Worm (Caenorhabditis elegans) whole organism, L4 larva: Measurements from ENCODE around the gene H35N09.1.
A peak's percentile ranks its signal among the peaks of the same experiment; 100 is the strongest.

ENCODE experiments used
- F10B5.3 ChIP-seq: sonication (generic microtip); optimal IDR thresholded peaks from 2 replicates; lab custom pipeline; 2016; ENCODE audit warnings: mild to moderate bottlenecking, missing genetic modification characterization, missing compliant biosample characterization
- F26F4.8 ChIP-seq: fragments of 200-800 bp; sonication (Bioruptor generic); conservative IDR thresholded peaks from 2 replicates; pipeline ENCODE4 v1.3.6; 2022; ENCODE audit warnings: missing genetic modification characterization, missing compliant biosample characterization
- F37D6.2 ChIP-seq: sonication (generic microtip); optimal IDR thresholded peaks from 2 replicates; lab custom pipeline; 2016; ENCODE audit warnings: mild to moderate bottlenecking, missing genetic modification characterization, missing compliant biosample characterization
- T20F7.1 ChIP-seq: fragments of 200-800 bp; sonication (Bioruptor generic); optimal IDR thresholded peaks from 2 replicates; lab custom pipeline; 2018; ENCODE audit warnings: mild to moderate bottlenecking, missing genetic modification characterization, missing compliant biosample characterization
- Y105C5A.15 ChIP-seq: fragments of 200-800 bp; sonication (Bioruptor generic); IDR thresholded peaks from 2 replicates; pipeline ENCODE4 v1.3.6; 2022; ENCODE audit warnings: missing genetic modification characterization, missing compliant biosample characterization
- Y75B8A.6 ChIP-seq: fragments of 200-800 bp; sonication (Bioruptor generic); IDR thresholded peaks from 2 replicates; pipeline ENCODE4 v1.3.6; 2022; ENCODE audit warnings: missing genetic modification reagents, missing genetic modification characterization, missing compliant biosample characterization
- ZK337.2 ChIP-seq: fragments of 200-800 bp; sonication (Bioruptor generic); IDR thresholded peaks from 2 replicates; pipeline ENCODE4 v1.3.6; 2022; ENCODE audit warnings: missing genetic modification reagents, missing genetic modification characterization, missing compliant biosample characterization
- ZK546.5 ChIP-seq, 2 experiments: sonication (generic microtip); optimal IDR thresholded peaks; 2 replicates each; lab custom pipeline; 2017; ENCODE audit warnings: missing biosample characterization in 2 of 2, missing genetic modification characterization in 2 of 2
- aly-2 ChIP-seq: sonication (generic microtip); optimal IDR thresholded peaks from 2 replicates; lab custom pipeline; 2018; ENCODE audit warnings: missing biosample characterization, missing genetic modification characterization
- arid-1 ChIP-seq: fragments of 200-800 bp; sonication (Bioruptor generic); conservative IDR thresholded peaks from 2 replicates; pipeline ENCODE4 v1.3.6; 2022; ENCODE audit warnings: missing genetic modification reagents, missing genetic modification characterization, missing compliant biosample characterization
- attf-4 ChIP-seq: sonication (generic microtip); optimal IDR thresholded peaks from 3 replicates; lab custom pipeline; 2017; ENCODE audit warnings: missing biosample characterization, missing genetic modification characterization
- ceh-28 ChIP-seq: fragments of 150-350 bp; optimal IDR thresholded peaks from 2 replicates; lab custom pipeline; 2014; ENCODE audit warnings: missing biosample characterization, missing genetic modification reagents, missing genetic modification characterization
- ceh-32 ChIP-seq: sonication (generic microtip); optimal IDR thresholded peaks from 2 replicates; lab custom pipeline; 2016; ENCODE audit warnings: mild to moderate bottlenecking, missing genetic modification characterization, missing compliant biosample characterization; ENCODE audit not compliant: poor library complexity
- ceh-44 ChIP-seq: fragments of 200-800 bp; sonication (Bioruptor generic); IDR thresholded peaks from 2 replicates; pipeline ENCODE4 v1.3.6; 2022; ENCODE audit warnings: missing genetic modification reagents, missing genetic modification characterization, missing compliant biosample characterization
- ceh-62 ChIP-seq: sonication (generic microtip); optimal IDR thresholded peaks from 2 replicates; lab custom pipeline; 2017; ENCODE audit warnings: missing biosample characterization, missing genetic modification characterization
- ceh-82 ChIP-seq: sonication (generic microtip); optimal IDR thresholded peaks from 2 replicates; lab custom pipeline; 2017; ENCODE audit warnings: missing biosample characterization, missing genetic modification characterization
- ctbp-1 ChIP-seq: fragments of 200-800 bp; sonication (Bioruptor generic); IDR thresholded peaks from 2 replicates; pipeline ENCODE4 v1.3.6; 2022; ENCODE audit warnings: missing genetic modification reagents, missing genetic modification characterization, missing compliant biosample characterization
- daf-19 ChIP-seq: fragments of 200-800 bp; sonication (Bioruptor generic); conservative IDR thresholded peaks from 2 replicates; pipeline ENCODE4 v1.3.6; 2022; ENCODE audit warnings: missing genetic modification characterization, missing compliant biosample characterization
- dpl-1 ChIP-seq: fragments of 150-350 bp; optimal IDR thresholded peaks from 2 replicates; lab custom pipeline; 2014; ENCODE audit warnings: missing biosample characterization, missing genetic modification reagents, missing genetic modification characterization
- dve-1 ChIP-seq: sonication (generic microtip); optimal IDR thresholded peaks from 2 replicates; lab custom pipeline; 2017; ENCODE audit warnings: antibody characterized with exemption, mild to moderate bottlenecking, missing genetic modification characterization, missing compliant biosample characterization; ENCODE audit not compliant: insufficient read depth
- hif-1 ChIP-seq, 2 experiments: sonication (generic microtip); optimal IDR thresholded peaks; 2 replicates each; lab custom pipeline; 2016 to 2017; ENCODE audit warnings: missing compliant biosample characterization in 2 of 2, missing genetic modification characterization in 2 of 2, missing genetic modification reagents in 2 of 2, missing genotype in 2 of 2, mild to moderate bottlenecking in 1 of 2
- hmg-1.1 ChIP-seq: fragments of 200-800 bp; sonication (Bioruptor generic); IDR thresholded peaks from 2 replicates; pipeline ENCODE4 v1.3.6; 2022; ENCODE audit warnings: missing genetic modification reagents, missing genetic modification characterization, missing compliant biosample characterization
- jun-1 ChIP-seq: fragments of 150-350 bp; optimal IDR thresholded peaks from 2 replicates; lab custom pipeline; 2014; ENCODE audit warnings: missing biosample characterization, missing genetic modification reagents, missing genetic modification characterization
- lin-13 ChIP-seq: fragments of 150-350 bp; optimal IDR thresholded peaks from 2 replicates; lab custom pipeline; 2014; ENCODE audit warnings: missing biosample characterization, missing genetic modification reagents, missing genetic modification characterization
- lin-15B ChIP-seq: fragments of 150-350 bp; sonication (generic microtip); optimal IDR thresholded peaks from 3 replicates; lab custom pipeline; 2014; ENCODE audit warnings: missing biosample characterization, missing genetic modification characterization
- lin-39 ChIP-seq: fragments of 150-350 bp; optimal IDR thresholded peaks from 2 replicates; lab custom pipeline; 2014; ENCODE audit warnings: missing biosample characterization, missing genetic modification reagents, missing genetic modification characterization
- lsy-2 ChIP-seq, 2 experiments: fragments of 150-350 bp in 1 of 2; sonication (generic microtip) in 1 of 2; optimal IDR thresholded peaks; 2 replicates each; lab custom pipeline; 2014 to 2017; ENCODE audit warnings: missing biosample characterization in 2 of 2, missing genetic modification characterization in 2 of 2
- madf-9 ChIP-seq: fragments of 200-800 bp; sonication (Bioruptor generic); conservative IDR thresholded peaks from 2 replicates; pipeline ENCODE4 v1.3.6; 2022; ENCODE audit warnings: missing genetic modification reagents, missing genetic modification characterization, missing compliant biosample characterization
- mdl-1 ChIP-seq, 2 experiments: fragments of 150-350 bp in 1 of 2; sonication (generic microtip) in 1 of 2; optimal IDR thresholded peaks; 2 replicates each; lab custom pipeline; 2014 to 2017; ENCODE audit warnings: missing biosample characterization in 2 of 2, missing genetic modification characterization in 2 of 2
- mdt-29 ChIP-seq: fragments of 200-800 bp; sonication (Bioruptor generic); IDR thresholded peaks from 2 replicates; pipeline ENCODE4 v1.3.6; 2022; ENCODE audit warnings: missing genetic modification reagents, missing genetic modification characterization, missing compliant biosample characterization
- mep-1 ChIP-seq: fragments of 150-350 bp; sonication (generic microtip); optimal IDR thresholded peaks from 3 replicates; lab custom pipeline; 2014; ENCODE audit warnings: missing biosample characterization, missing genetic modification characterization
- nhr-11 ChIP-seq: fragments of 150-350 bp; optimal IDR thresholded peaks from 2 replicates; lab custom pipeline; 2014; ENCODE audit warnings: missing biosample characterization, missing genetic modification characterization
- nhr-111 ChIP-seq: fragments of 200-800 bp; sonication (Bioruptor generic); optimal IDR thresholded peaks from 2 replicates; lab custom pipeline; 2018; ENCODE audit warnings: mild to moderate bottlenecking, missing genetic modification characterization, missing compliant biosample characterization
- nhr-25 ChIP-seq: sonication (generic microtip); optimal IDR thresholded peaks from 2 replicates; lab custom pipeline; 2017; ENCODE audit warnings: missing genetic modification characterization, mild to moderate bottlenecking, missing compliant biosample characterization, antibody characterized with exemption, moderate library complexity, borderline replicate concordance; ENCODE audit not compliant: insufficient read depth
- nhr-28 ChIP-seq: fragments of 150-350 bp; optimal IDR thresholded peaks from 2 replicates; lab custom pipeline; 2014; ENCODE audit warnings: missing biosample characterization, missing genetic modification characterization
- nhr-48 ChIP-seq: sonication (generic microtip); optimal IDR thresholded peaks from 2 replicates; lab custom pipeline; 2016; ENCODE audit warnings: mild to moderate bottlenecking, missing genetic modification characterization, missing compliant biosample characterization
- nhr-6 ChIP-seq: fragments of 150-350 bp; optimal IDR thresholded peaks from 2 replicates; lab custom pipeline; 2014; ENCODE audit warnings: missing biosample characterization, missing genetic modification characterization
- nhr-76 ChIP-seq: fragments of 150-350 bp; optimal IDR thresholded peaks from 2 replicates; lab custom pipeline; 2014; ENCODE audit warnings: missing biosample characterization, missing genetic modification characterization
- nhr-77 ChIP-seq: fragments of 150-350 bp; optimal IDR thresholded peaks from 2 replicates; lab custom pipeline; 2014; ENCODE audit warnings: missing biosample characterization, missing genetic modification characterization
- pha-4 ChIP-seq, 2 experiments: fragments of 150-350 bp in 1 of 2; fragments of 200-800 bp in 1 of 2; sonication (Bioruptor generic) in 1 of 2; IDR thresholded peaks in 1 of 2; optimal IDR thresholded peaks in 1 of 2; 2 replicates each; pipeline versions ENCODE4 v1.3.6 to Lab custom; 2014 to 2022; ENCODE audit warnings: missing genetic modification characterization in 2 of 2, missing genetic modification reagents in 2 of 2, missing biosample characterization in 1 of 2, missing compliant biosample characterization in 1 of 2
- rbr-2 ChIP-seq: sonication (generic microtip); optimal IDR thresholded peaks from 2 replicates; lab custom pipeline; 2016; ENCODE audit warnings: missing genotype, missing genetic modification characterization, missing compliant biosample characterization
- set-16 ChIP-seq: fragments of 200-800 bp; sonication (Bioruptor generic); IDR thresholded peaks from 2 replicates; pipeline ENCODE4 v1.3.6; 2022; ENCODE audit warnings: missing genetic modification reagents, missing genetic modification characterization, missing compliant biosample characterization
- snpc-1.2 ChIP-seq: fragments of 200-800 bp; sonication (Bioruptor generic); IDR thresholded peaks from 2 replicates; pipeline ENCODE4 v1.3.6; 2022; ENCODE audit warnings: missing genetic modification reagents, missing genetic modification characterization, missing compliant biosample characterization
- snpc-4 ChIP-seq: fragments of 150-350 bp; optimal IDR thresholded peaks from 2 replicates; lab custom pipeline; 2014; ENCODE audit warnings: missing biosample characterization, missing genetic modification characterization
- tag-97 ChIP-seq: fragments of 200-800 bp; sonication (Bioruptor generic); IDR thresholded peaks from 2 replicates; pipeline ENCODE4 v1.3.6; 2022; ENCODE audit warnings: missing genetic modification characterization, missing compliant biosample characterization
- unc-130 ChIP-seq: sonication (generic microtip); optimal IDR thresholded peaks from 2 replicates; lab custom pipeline; 2016; ENCODE audit warnings: missing genetic modification reagents, missing genetic modification characterization, missing compliant biosample characterization
- unc-62 ChIP-seq, 3 experiments: fragments of 150-350 bp in 1 of 3; sonication (generic microtip); optimal IDR thresholded peaks in 2 of 3; peaks in 1 of 3; 1 replicate in 1 of 3; 2 replicates in 2 of 3; lab custom pipeline; 2014 to 2017; ENCODE audit warnings: missing biosample characterization in 3 of 3, missing genetic modification characterization in 3 of 3, missing genetic modification reagents in 3 of 3, missing genotype in 1 of 3
- zag-1 ChIP-seq: fragments of 150-350 bp; optimal IDR thresholded peaks from 2 replicates; lab custom pipeline; 2014; ENCODE audit warnings: missing biosample characterization, missing genetic modification characterization
- zfp-3 ChIP-seq: fragments of 200-800 bp; sonication (Bioruptor generic); conservative IDR thresholded peaks from 2 replicates; pipeline ENCODE4 v1.3.6; 2022; ENCODE audit warnings: missing genetic modification reagents, missing genetic modification characterization, missing compliant biosample characterization
- ztf-7 ChIP-seq: fragments of 150-350 bp; optimal IDR thresholded peaks from 2 replicates; lab custom pipeline; 2014; ENCODE audit warnings: missing biosample characterization, missing genetic modification characterization

The H35N09.1 gene

DNA sequence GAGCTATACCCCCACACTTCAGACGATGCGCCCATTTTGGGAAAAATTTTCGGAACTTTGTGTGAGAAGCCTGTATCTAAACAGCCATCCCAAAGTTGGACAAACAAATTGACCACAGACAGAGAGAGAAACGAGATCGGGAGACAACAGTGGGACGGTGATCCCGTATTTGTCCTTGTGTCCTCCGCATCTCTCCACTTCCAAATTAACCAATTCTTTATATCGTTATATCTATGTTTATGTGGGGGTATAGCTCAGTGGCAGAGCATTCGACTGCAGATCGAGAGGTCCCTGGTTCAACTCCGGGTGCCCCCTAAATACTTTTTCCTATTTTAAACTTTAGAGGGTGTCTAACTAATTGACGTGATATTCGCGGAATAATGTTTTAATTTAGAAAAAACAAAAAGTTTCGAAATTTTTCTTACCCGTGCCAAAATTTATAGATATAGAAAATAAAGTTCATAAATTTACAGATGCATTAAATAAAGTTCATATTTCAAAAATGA is 33.6 kb downstream of the H35N09.1 start (continued):
- TF ChIP-seq zag-1 (tag; lab: Kevin White, UChicago), result no peak
- no peak for TF ChIP-seq set-16 (GFP tag; lab: Robert Waterston, UW)
- TF ChIP-seq ceh-32, result peak; percentile 25
- TF ChIP-seq F26F4.8 (GFP tag; lab: Robert Waterston, UW), result peak; percentile 93
- peak; percentile 55; the same call in 1 of the 2 replicates for TF ChIP-seq ZK337.2 (GFP tag; lab: Robert Waterston, UW)
- no peak for TF ChIP-seq lin-39 (tag; lab: Kevin White, UChicago)
- peak; percentile 39; the same call in 1 of the 2 replicates for TF ChIP-seq hmg-1.1 (GFP tag; lab: Robert Waterston, UW)
- no peak for TF ChIP-seq ceh-28
- no peak for TF ChIP-seq jun-1
- no peak for TF ChIP-seq ZK546.5 (tag; optimal IDR thresholded peaks at IDR 0.05; lab: Kevin White, UChicago)
- no peak for TF ChIP-seq snpc-4 (tag; lab: Kevin White, UChicago)
- peak; percentile 71; the same call in 1 of the 2 replicates for TF ChIP-seq Y105C5A.15 (GFP tag; lab: Robert Waterston, UW)
- no peak for TF ChIP-seq nhr-111 (GFP tag; lab: Kevin White, UChicago)
- no peak for TF ChIP-seq Y75B8A.6
- TF ChIP-seq nhr-25 (tag; lab: Kevin White, UChicago), result no peak
- no peak for TF ChIP-seq T20F7.1 (GFP tag; lab: Kevin White, UChicago)
- TF ChIP-seq nhr-28 (tag; lab: Kevin White, UChicago), result no peak
- TF ChIP-seq mdl-1 (tag; optimal IDR thresholded peaks at IDR 0.05; lab: Kevin White, UChicago), result no peak
- no peak for TF ChIP-seq tag-97 (GFP tag; lab: Robert Waterston, UW)
- TF ChIP-seq lin-13, result no peak
- TF ChIP-seq ceh-44, result 0 out of 2 replicates have a peak, but pooled peaks have one; percentile 25
- peak; percentile 39 for TF ChIP-seq F10B5.3 (tag; lab: Kevin White, UChicago)
- peak; percentile 85 for TF ChIP-seq snpc-1.2 (GFP tag; lab: Robert Waterston, UW)
- TF ChIP-seq F37D6.2 (tag; lab: Kevin White, UChicago), result no peak
- no peak for TF ChIP-seq attf-4
- no peak; the same call in 1 of the 2 replicates for TF ChIP-seq madf-9 (GFP tag; lab: Robert Waterston, UW)
- no peak for TF ChIP-seq mep-1 (tag; lab: Kevin White, UChicago)
- no peak for TF ChIP-seq unc-130
- TF ChIP-seq arid-1, result peak; percentile 67
- no peak for TF ChIP-seq lsy-2 (tag; optimal IDR thresholded peaks at IDR 0.05; lab: Kevin White, UChicago)
- TF ChIP-seq rbr-2 (tag; lab: Kevin White, UChicago), result no peak
- no peak for TF ChIP-seq nhr-11 (tag; lab: Kevin White, UChicago)
- peak; percentile 43 for TF ChIP-seq nhr-48 (tag; lab: Kevin White, UChicago)
- TF ChIP-seq dve-1, result peak; percentile 31
- no peak for TF ChIP-seq nhr-76
- no peak; the same call in 1 of the 2 replicates for TF ChIP-seq zfp-3 (GFP tag; lab: Robert Waterston, UW)
- no peak for TF ChIP-seq aly-2 (tag; lab: Kevin White, UChicago)
- peak; percentile 77; the same call in 1 of the 2 replicates for TF ChIP-seq daf-19
- TF ChIP-seq nhr-6 (tag; lab: Kevin White, UChicago), result no peak
- TF ChIP-seq ceh-82 (tag; lab: Kevin White, UChicago), result no peak
- TF ChIP-seq ctbp-1 (GFP tag; lab: Robert Waterston, UW), result peak; percentile 62; the same call in 1 of the 2 replicates
- no peak for TF ChIP-seq mdt-29 (GFP tag; lab: Robert Waterston, UW)
- no peak for TF ChIP-seq unc-62 (GFP tag; optimal IDR thresholded peaks at IDR 0.05 in 1 of 2; lab: Kevin White, UChicago)
- TF ChIP-seq unc-62 (tag; optimal IDR thresholded peaks at IDR 0.05; lab: Kevin White, UChicago), result no peak
- TF ChIP-seq lin-15B, result no peak
- TF ChIP-seq dpl-1, result no peak
- no peak for TF ChIP-seq ztf-7
- TF ChIP-seq hif-1 (tag; optimal IDR thresholded peaks at IDR 0.05; lab: Kevin White, UChicago), result no peak
- TF ChIP-seq nhr-77 (tag; lab: Kevin White, UChicago), result no peak
- peak; percentile 64 for TF ChIP-seq pha-4 (GFP tag; IDR thresholded peaks at IDR 0.05; lab: Robert Waterston, UW)
- TF ChIP-seq pha-4 (tag; optimal IDR thresholded peaks at IDR 0.05; lab: Kevin White, UChicago), result no peak
- no peak for TF ChIP-seq ceh-62 (tag; lab: Kevin White, UChicago)
